Worm (Caenorhabditis elegans) whole organism, early embryonic: Measurements from ENCODE around the gene H04M03.3.

Source experiments
- B0310.2 ChIP-seq: sonication (generic microtip); optimal IDR thresholded peaks from 2 replicates; lab custom pipeline; 2016; ENCODE audit warnings: mild to moderate bottlenecking, missing genetic modification characterization, missing compliant biosample characterization
- F13C5.2 ChIP-seq: sonication (generic microtip); optimal IDR thresholded peaks from 2 replicates; lab custom pipeline; 2017; ENCODE audit warnings: mild to moderate bottlenecking, missing genetic modification characterization, inconsistent platforms, missing compliant biosample characterization
- ama-1 ChIP-seq: fragments of 150-350 bp; optimal IDR thresholded peaks from 2 replicates; lab custom pipeline; 2014
- ceh-13 ChIP-seq: fragments of 200-800 bp; sonication (Bioruptor generic); optimal IDR thresholded peaks from 2 replicates; lab custom pipeline; 2018; ENCODE audit warnings: mild to moderate bottlenecking, missing genetic modification characterization, missing compliant biosample characterization
- ets-7 ChIP-seq: sonication (generic microtip); optimal IDR thresholded peaks from 2 replicates; lab custom pipeline; 2016; ENCODE audit warnings: missing genotype, missing genetic modification characterization, missing compliant biosample characterization
- flt-1 ChIP-seq: fragments of 200-800 bp; sonication (Bioruptor generic); IDR thresholded peaks from 2 replicates; pipeline ENCODE4 v1.3.6; 2022; ENCODE audit warnings: missing genetic modification characterization, missing compliant biosample characterization
- hmbx-1 ChIP-seq: sonication (generic microtip); optimal IDR thresholded peaks from 2 replicates; lab custom pipeline; 2016; ENCODE audit warnings: mild to moderate bottlenecking, missing genetic modification characterization, missing compliant biosample characterization
- hmg-4 ChIP-seq: fragments of 200-800 bp; sonication (Bioruptor generic); optimal IDR thresholded peaks from 2 replicates; lab custom pipeline; 2018; ENCODE audit warnings: mild to moderate bottlenecking, missing genetic modification characterization, missing compliant biosample characterization
- pes-1 ChIP-seq: fragments of 200-800 bp; sonication (Bioruptor generic); IDR thresholded peaks from 2 replicates; pipeline ENCODE4 v1.3.6; 2022; ENCODE audit warnings: missing genetic modification reagents, missing genetic modification characterization, missing compliant biosample characterization
- sea-1 ChIP-seq: fragments of 200-800 bp; sonication (Bioruptor generic); conservative IDR thresholded peaks from 2 replicates; pipeline ENCODE4 v1.3.6; 2022; ENCODE audit warnings: missing genetic modification characterization, missing compliant biosample characterization
- tbx-11 ChIP-seq: fragments of 200-800 bp; sonication (Bioruptor generic); IDR thresholded peaks from 2 replicates; pipeline ENCODE4 v1.3.6; 2022; ENCODE audit warnings: missing genetic modification characterization, missing compliant biosample characterization
- tbx-37 ChIP-seq: fragments of 200-800 bp; sonication (Bioruptor generic); conservative IDR thresholded peaks from 2 replicates; pipeline ENCODE4 v1.3.6; 2022; ENCODE audit warnings: missing genetic modification reagents, missing genetic modification characterization, missing compliant biosample characterization

DNA sequence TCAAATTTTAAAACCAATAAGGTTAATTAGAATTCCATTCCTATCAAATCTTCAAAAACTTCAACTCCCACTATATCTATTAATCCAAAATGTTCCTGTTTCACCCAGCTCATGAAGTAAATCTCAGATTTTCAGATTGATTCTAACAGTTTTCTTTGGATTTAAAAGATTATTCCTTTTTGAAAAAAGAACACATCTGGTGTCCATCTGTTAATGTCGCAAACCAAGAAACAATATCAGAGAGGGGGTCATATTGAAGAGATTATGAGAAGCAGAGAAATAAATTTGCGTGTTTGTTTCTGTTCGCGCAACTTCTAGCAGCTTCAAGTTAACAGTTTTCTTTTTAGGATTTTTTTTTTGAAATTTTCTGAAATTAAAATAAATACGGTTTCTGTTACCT is 37.6 kb downstream of the H04M03.3 start:
- TF ChIP-seq F13C5.2 (no peak), ceh-13 (GFP tag; lab: Kevin White, UChicago) (no peak), pes-1 (GFP tag; lab: Robert Waterston, UW) (no peak), ama-1 (no peak), flt-1 (GFP tag; lab: Robert Waterston, UW) (no peak), sea-1 (GFP tag; lab: Robert Waterston, UW) (no peak), B0310.2 (tag; lab: Kevin White, UChicago) (no peak), ets-7 (tag; lab: Kevin White, UChicago) (no peak), hmg-4 (no peak), tbx-11 (GFP tag; lab: Robert Waterston, UW) (no peak), hmbx-1 (tag; lab: Kevin White, UChicago) (no peak), tbx-37 (GFP tag; lab: Robert Waterston, UW) (no peak)
